Worm (Caenorhabditis elegans): ENCODE measurements around the gene ucr-2.2.
A peak's percentile ranks its signal among the peaks of the same experiment; 100 is the strongest.

Gene ucr-2.2

ce11 chrX:15191370-15191769 lies 17.7 kb downstream of the ucr-2.2 start:
- TF ChIP-seq pax-1 (tag; optimal IDR thresholded peaks at IDR 0.05) (no peak), pqm-1 (tag; optimal IDR thresholded peaks at IDR 0.05) (no peak), ceh-19 (GFP tag; optimal IDR thresholded peaks at IDR 0.05) (no peak), sdc-2 (tag; optimal IDR thresholded peaks at IDR 0.05) (no peak), syd-9 (tag; optimal IDR thresholded peaks at IDR 0.05) (no peak), gmeb-2 (tag; optimal IDR thresholded peaks at IDR 0.05) (no peak), ttx-3 (tag; optimal IDR thresholded peaks at IDR 0.05) (no peak), pag-3 (tag; optimal IDR thresholded peaks at IDR 0.05; ENCODE audit: borderline replicate concordance) (no peak), ceh-18 (tag; optimal IDR thresholded peaks at IDR 0.05) (no peak), unc-3 (GFP tag; conservative IDR thresholded peaks at IDR 0.05) (no peak), unc-3 (tag; optimal IDR thresholded peaks at IDR 0.05) (no peak), fkh-10 (GFP tag; optimal IDR thresholded peaks at IDR 0.05) (no peak), K09A11.1 (tag; optimal IDR thresholded peaks at IDR 0.05; ENCODE audit: insufficient read depth) (no peak), ceh-31 (tag; optimal IDR thresholded peaks at IDR 0.05) (no peak)

ce11 chrX:15194283-15194682 lies 20.6 kb downstream of the ucr-2.2 start, which contains the start of gene phat-6:
Gene phat-6 (minus strand): TSS chrX:15194383.
- TF ChIP-seq lim-6 (tag; optimal IDR thresholded peaks at IDR 0.05), result no peak
- no peak for TF ChIP-seq ceh-2 (tag; optimal IDR thresholded peaks at IDR 0.05)
- TF ChIP-seq pag-3 (tag; optimal IDR thresholded peaks at IDR 0.05; ENCODE audit: borderline replicate concordance), result no peak
- no peak for TF ChIP-seq lin-11 (tag; optimal IDR thresholded peaks at IDR 0.05)
- no peak for TF ChIP-seq pha-4 (tag; optimal IDR thresholded peaks at IDR 0.05)
- TF ChIP-seq pat-9 (tag; optimal IDR thresholded peaks at IDR 0.05), result no peak
- TF ChIP-seq mec-3 (tag; optimal IDR thresholded peaks at IDR 0.05; ENCODE audit: borderline replicate concordance), result no peak
- no peak for TF ChIP-seq tbx-2 (tag; optimal IDR thresholded peaks at IDR 0.05)

- TF ChIP-seq ceh-19 (GFP tag; optimal IDR thresholded peaks at IDR 0.05) (no peak), pat-9 (tag; optimal IDR thresholded peaks at IDR 0.05) (no peak), pag-3 (tag; optimal IDR thresholded peaks at IDR 0.05; ENCODE audit: borderline replicate concordance) (no peak), madf-2 (tag; optimal IDR thresholded peaks at IDR 0.05) (no peak), C38D4.7 (GFP tag; optimal IDR thresholded peaks at IDR 0.05) (no peak), ceh-6 (GFP tag; optimal IDR thresholded peaks at IDR 0.05) (no peak), K02D7.2 (tag; optimal IDR thresholded peaks at IDR 0.05) (no peak), pha-2 (tag; optimal IDR thresholded peaks at IDR 0.05) (no peak), ceh-14 (tag; optimal IDR thresholded peaks at IDR 0.05) (no peak), sdc-2 (tag; optimal IDR thresholded peaks at IDR 0.05) (no peak), unc-3 (GFP tag; conservative IDR thresholded peaks at IDR 0.05) (no peak), unc-3 (tag; optimal IDR thresholded peaks at IDR 0.05) (no peak), ahr-1 (tag; optimal IDR thresholded peaks at IDR 0.05) (no peak), hlh-30 (tag; optimal IDR thresholded peaks at IDR 0.05; ENCODE audit: insufficient read depth) (no peak), ttx-3 (tag; optimal IDR thresholded peaks at IDR 0.05) (no peak), pax-1 (tag; optimal IDR thresholded peaks at IDR 0.05) (no peak), ref-2 (tag; optimal IDR thresholded peaks at IDR 0.05) (no peak), pqm-1 (tag; optimal IDR thresholded peaks at IDR 0.05) (no peak), nhr-11 (tag; optimal IDR thresholded peaks at IDR 0.05) (no peak), dmd-4 (tag; optimal IDR thresholded peaks at IDR 0.05; ENCODE audit: borderline replicate concordance) (no peak)
These were observed 25.3 kb downstream of the ucr-2.2 start, which contains the start of gene snt-7 for ce11 chrX:15199052-15199451. Gene snt-7 (minus strand): TSS chrX:15199152.

DNA sequence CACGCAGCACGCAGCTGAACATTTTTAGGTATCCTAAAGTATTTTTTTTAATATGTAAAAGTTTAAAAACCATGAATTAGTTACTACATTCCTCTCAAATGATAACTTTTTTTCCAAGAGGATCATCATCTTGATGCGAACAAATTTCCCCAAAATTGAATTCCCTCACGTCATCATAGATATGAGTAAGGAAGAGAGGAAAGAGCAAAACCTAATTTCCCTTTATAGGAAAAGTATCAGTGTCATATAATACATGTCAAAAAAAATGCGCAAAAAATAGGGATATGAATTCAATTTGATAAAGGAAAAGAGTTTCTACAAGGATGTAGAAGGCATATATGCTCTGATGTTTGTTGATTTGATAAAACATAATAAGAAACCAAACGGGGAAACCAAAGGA lies 26.4 kb downstream of the ucr-2.2 start:
- TF ChIP-seq unc-42 (tag; optimal IDR thresholded peaks at IDR 0.05) (peak; percentile 63), madf-2 (tag; optimal IDR thresholded peaks at IDR 0.05) (no peak)

DNA sequence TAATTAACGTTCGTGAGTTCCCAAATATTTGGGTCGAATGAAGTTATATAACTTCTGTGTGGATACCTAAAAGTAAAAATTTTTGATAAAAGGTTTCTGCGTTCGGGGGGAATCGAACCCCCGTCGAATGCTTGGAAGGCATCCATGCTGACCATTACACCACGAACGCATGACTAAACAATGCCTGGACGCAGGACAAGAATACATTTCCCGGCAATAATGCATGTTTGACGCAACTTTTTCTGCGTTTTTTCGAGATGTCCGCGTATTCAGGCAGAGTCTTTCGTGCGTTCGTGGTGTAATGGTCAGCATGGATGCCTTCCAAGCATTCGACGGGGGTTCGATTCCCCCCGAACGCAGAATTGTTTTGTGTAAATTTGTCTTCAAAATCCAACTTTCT lies 27.0 kb downstream of the ucr-2.2 start:
- TF ChIP-seq nfya-1 (tag; optimal IDR thresholded peaks at IDR 0.05) (no peak), gmeb-2 (tag; optimal IDR thresholded peaks at IDR 0.05) (peak; percentile 14), ceh-6 (GFP tag; optimal IDR thresholded peaks at IDR 0.05) (peak; percentile 20), elt-2 (tag; optimal IDR thresholded peaks at IDR 0.05) (peak; percentile 17), syd-9 (tag; optimal IDR thresholded peaks at IDR 0.05) (no peak)

Measured in whole organism, late embryonic.